Worm (Caenorhabditis elegans): Measurements from ENCODE around the gene sas-5.

The sas-5 gene

DNA sequence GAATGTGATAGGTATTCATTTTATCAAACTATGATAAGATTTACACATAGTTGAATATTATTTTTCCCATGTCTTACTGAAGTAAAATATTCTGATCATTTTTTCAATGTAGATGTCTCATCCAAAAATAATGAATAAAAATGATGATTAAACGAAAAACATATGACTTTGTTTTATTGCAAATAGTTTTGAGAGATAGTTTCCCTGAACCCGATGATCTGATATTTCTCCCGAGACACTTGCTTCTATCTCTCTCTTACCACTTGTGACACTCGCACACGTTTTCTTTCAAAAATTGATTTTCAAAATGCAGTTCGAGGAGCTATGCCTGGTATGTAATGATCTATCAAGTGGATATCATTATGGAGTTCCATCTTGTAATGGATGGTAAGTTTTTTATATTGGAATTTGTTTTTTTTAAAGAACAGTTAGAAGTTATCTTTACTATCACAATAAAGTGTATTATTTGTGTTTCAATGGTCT, 40.3 kb upstream of the sas-5 start, which contains the start of the genes nhr-101 and pms-2:
Gene nhr-101 (plus strand): TSS at position 308 of the 483 bp plus-strand sequence.
Gene pms-2 (minus strand): TSS at position 433 of the 483 bp plus-strand sequence.
- TF ChIP-seq sma-9 (GFP tag; optimal IDR thresholded peaks at IDR 0.05) (peak; percentile 42), sma-9 (tag; optimal IDR thresholded peaks at IDR 0.05) (no peak), fos-1 (tag; optimal IDR thresholded peaks at IDR 0.05) (peak; percentile 6), peb-1 (tag; optimal IDR thresholded peaks at IDR 0.05) (no peak), mab-5 (tag; optimal IDR thresholded peaks at IDR 0.05) (no peak), nhr-21 (tag; optimal IDR thresholded peaks at IDR 0.05) (peak; percentile 4), ceh-82 (tag; optimal IDR thresholded peaks at IDR 0.05) (no peak), ztf-4 (tag; optimal IDR thresholded peaks at IDR 0.05) (peak; percentile 1), nhr-129 (tag; optimal IDR thresholded peaks at IDR 0.05) (peak; percentile 41)

ce11 chrV:11572803-11573490, 37.6 kb upstream of the sas-5 start, which contains the start of the genes H12C20.7 and nhr-68:
TSS of gene H12C20.7 (minus strand) at chrV:11572990.
TSS of gene nhr-68 (plus strand) at chrV:11573440.
- TF ChIP-seq sma-9 (GFP tag; optimal IDR thresholded peaks at IDR 0.05) = peak; percentile 100
- TF ChIP-seq sma-9 (tag; optimal IDR thresholded peaks at IDR 0.05) = peak; percentile 32
- no peak for TF ChIP-seq skn-1 (tag; optimal IDR thresholded peaks at IDR 0.05)
- TF ChIP-seq fos-1 (tag; optimal IDR thresholded peaks at IDR 0.05) = peak; percentile 86
- TF ChIP-seq blmp-1 (tag; optimal IDR thresholded peaks at IDR 0.05; ENCODE audit: insufficient read depth) = peak; percentile 85
- peak; percentile 63 for TF ChIP-seq gmeb-1 (tag; optimal IDR thresholded peaks at IDR 0.05)
- TF ChIP-seq egl-27 (tag; optimal IDR thresholded peaks at IDR 0.05) = peak; percentile 67
- peak; percentile 44 for TF ChIP-seq ama-1 (optimal IDR thresholded peaks at IDR 0.05)
- peak; percentile 82 for TF ChIP-seq Y55F3AM.14 (GFP tag; optimal IDR thresholded peaks at IDR 0.05)
- no peak for TF ChIP-seq nhr-25 (tag; optimal IDR thresholded peaks at IDR 0.05)
- peak; percentile 96 for TF ChIP-seq crh-2 (tag; optimal IDR thresholded peaks at IDR 0.05)
- TF ChIP-seq nhr-129 (tag; optimal IDR thresholded peaks at IDR 0.05) = peak; percentile 91
- TF ChIP-seq F13H6.1 (tag; optimal IDR thresholded peaks at IDR 0.05) = peak; percentile 97
- TF ChIP-seq sma-3 (GFP tag; optimal IDR thresholded peaks at IDR 0.05) = peak; percentile 99
- TF ChIP-seq lsy-2 (tag; optimal IDR thresholded peaks at IDR 0.05) = peak in 1 of 2 experiments; percentile 90
- TF ChIP-seq ztf-4 (tag; optimal IDR thresholded peaks at IDR 0.05) = peak; percentile 38
- TF ChIP-seq elt-1 (tag; optimal IDR thresholded peaks at IDR 0.05) = peak; percentile 27
- TF ChIP-seq lin-13 (GFP tag; optimal IDR thresholded peaks at IDR 0.05) = peak; percentile 47
- TF ChIP-seq unc-62 (GFP tag; optimal IDR thresholded peaks at IDR 0.05) = no peak
- no peak for TF ChIP-seq nhr-23 (tag; optimal IDR thresholded peaks at IDR 0.05)
- TF ChIP-seq ceh-16 (tag; optimal IDR thresholded peaks at IDR 0.05) = peak; percentile 45
- TF ChIP-seq nhr-77 (tag; optimal IDR thresholded peaks at IDR 0.05) = no peak
- no peak for TF ChIP-seq ZK546.5 (tag; optimal IDR thresholded peaks at IDR 0.05)
- TF ChIP-seq nhr-21 (tag; optimal IDR thresholded peaks at IDR 0.05) = peak; percentile 99
- peak; percentile 49 for TF ChIP-seq C34F6.9 (tag; optimal IDR thresholded peaks at IDR 0.05)
- peak; percentile 71 for TF ChIP-seq nhr-6 (tag; optimal IDR thresholded peaks at IDR 0.05)
- TF ChIP-seq nhr-10 (tag; optimal IDR thresholded peaks at IDR 0.05) = peak; percentile 97
- peak; percentile 90 for TF ChIP-seq sem-4 (tag; optimal IDR thresholded peaks at IDR 0.05)
- TF ChIP-seq mdl-1 (tag; optimal IDR thresholded peaks at IDR 0.05) = peak; percentile 34 to 89
- peak; percentile 4 for TF ChIP-seq nhr-11 (tag; optimal IDR thresholded peaks at IDR 0.05)

- peak; percentile 7 for TF ChIP-seq fos-1 (tag; optimal IDR thresholded peaks at IDR 0.05)
- TF ChIP-seq lsy-2 (tag; optimal IDR thresholded peaks at IDR 0.05) = peak in 1 of 2 experiments; percentile 37
- no peak for TF ChIP-seq nhr-23 (tag; optimal IDR thresholded peaks at IDR 0.05)
Observed at ce11 chrV:11574563-11574962, 36.0 kb upstream of the sas-5 start.

DNA sequence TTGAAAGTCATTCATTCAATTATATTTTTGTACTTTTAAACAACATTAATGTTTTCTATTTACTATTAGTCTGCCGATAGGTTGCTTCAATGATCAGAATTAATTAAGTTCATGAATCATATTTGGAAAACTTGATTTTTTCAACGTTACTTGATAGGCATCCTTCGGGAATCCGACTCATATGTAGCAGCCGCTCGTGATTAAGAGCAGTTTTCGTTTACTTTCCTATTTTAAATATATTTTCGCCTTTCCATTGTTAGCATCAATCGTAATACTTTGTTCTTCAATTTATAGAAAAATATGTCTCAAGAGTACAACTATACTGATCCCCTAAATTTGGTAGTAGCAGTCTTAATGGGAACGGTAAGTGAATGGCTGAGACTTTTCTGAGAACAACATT, 29.7 kb upstream of the sas-5 start, which contains the start of gene srx-90:
Gene srx-90 (plus strand): TSS at position 301 of the 400 bp plus-strand sequence.
- TF ChIP-seq nhr-25 (tag; optimal IDR thresholded peaks at IDR 0.05) (no peak), lin-39 (tag; optimal IDR thresholded peaks at IDR 0.05) (no peak), Y55F3AM.14 (GFP tag; optimal IDR thresholded peaks at IDR 0.05) (no peak), C34F6.9 (tag; optimal IDR thresholded peaks at IDR 0.05) (no peak), nhr-77 (tag; optimal IDR thresholded peaks at IDR 0.05) (no peak), lin-11 (tag; optimal IDR thresholded peaks at IDR 0.05) (no peak), ceh-16 (tag; optimal IDR thresholded peaks at IDR 0.05) (no peak), nhr-21 (tag; optimal IDR thresholded peaks at IDR 0.05) (no peak), dmd-4 (tag; optimal IDR thresholded peaks at IDR 0.05) (no peak), mbf-1 (tag; optimal IDR thresholded peaks at IDR 0.05) (no peak), crh-2 (tag; optimal IDR thresholded peaks at IDR 0.05) (no peak), ceh-82 (tag; optimal IDR thresholded peaks at IDR 0.05) (no peak), R02D3.7 (tag; optimal IDR thresholded peaks at IDR 0.05) (no peak), nhr-10 (tag; optimal IDR thresholded peaks at IDR 0.05) (no peak), sem-4 (tag; optimal IDR thresholded peaks at IDR 0.05) (no peak), zag-1 (tag; optimal IDR thresholded peaks at IDR 0.05) (no peak), sma-9 (GFP tag; optimal IDR thresholded peaks at IDR 0.05) (no peak), sma-9 (tag; optimal IDR thresholded peaks at IDR 0.05) (no peak), F13H6.1 (tag; optimal IDR thresholded peaks at IDR 0.05) (no peak)

Measured in whole organism, L2 larva.